Fruit fly (Drosophila melanogaster) whole organism, prepupa: ENCODE data around the gene MME1.

Experiments
- CG10669 ChIP-seq: fragments of 200-800 bp; sonication (Bioruptor generic); optimal IDR thresholded peaks from 3 replicates; lab custom pipeline; 2018; ENCODE audit warnings: missing biosample characterization, mild to moderate bottlenecking, missing genetic modification characterization, moderate library complexity
- CG11294 ChIP-seq: fragments of 200-800 bp; sonication (Bioruptor generic); IDR thresholded peaks from 2 replicates; pipeline ENCODE4 v1.3.6; 2022; ENCODE audit warnings: missing biosample characterization, missing genetic modification characterization
- CG11762 ChIP-seq: fragments of 200-800 bp; sonication (Bioruptor generic); optimal IDR thresholded peaks from 3 replicates; lab custom pipeline; 2016; ENCODE audit warnings: missing biosample characterization, missing genetic modification characterization; ENCODE audit not compliant: insufficient read depth
- CG15336 ChIP-seq: fragments of 200-800 bp; sonication (Bioruptor generic); IDR thresholded peaks from 2 replicates; pipeline ENCODE4 v1.3.6; 2022; ENCODE audit warnings: missing biosample characterization, missing genetic modification characterization
- CG1621 ChIP-seq: fragments of 200-800 bp; sonication (Bioruptor generic); optimal IDR thresholded peaks from 3 replicates; lab custom pipeline; 2018; ENCODE audit warnings: missing biosample characterization, mild to moderate bottlenecking, missing genetic modification characterization
- CG16779 ChIP-seq: fragments of 200-800 bp; sonication (Bioruptor generic); optimal IDR thresholded peaks from 3 replicates; lab custom pipeline; 2017; ENCODE audit warnings: missing biosample characterization, mild to moderate bottlenecking, missing genetic modification characterization
- CG3032 ChIP-seq: fragments of 200-800 bp; optimal IDR thresholded peaks from 2 replicates; lab custom pipeline; 2019; ENCODE audit warnings: missing biosample characterization, mild to moderate bottlenecking, missing genetic modification characterization, moderate library complexity
- CG31627 ChIP-seq: fragments of 200-800 bp; sonication (Bioruptor generic); optimal IDR thresholded peaks from 3 replicates; lab custom pipeline; 2016; ENCODE audit warnings: missing biosample characterization, missing genetic modification characterization
- CG32006 ChIP-seq: fragments of 200-800 bp; sonication (Bioruptor generic); optimal IDR thresholded peaks from 3 replicates; lab custom pipeline; 2017; ENCODE audit warnings: missing biosample characterization, mild to moderate bottlenecking, missing genetic modification characterization
- CG34406 ChIP-seq: fragments of 200-800 bp; sonication (Bioruptor generic); optimal IDR thresholded peaks from 3 replicates; lab custom pipeline; 2016; ENCODE audit warnings: missing biosample characterization, missing genetic modification characterization
- CG3919 ChIP-seq: fragments of 200-800 bp; sonication (Bioruptor generic); optimal IDR thresholded peaks from 3 replicates; lab custom pipeline; 2016; ENCODE audit warnings: missing biosample characterization, missing genetic modification characterization
- CG4318 ChIP-seq: fragments of 200-800 bp; sonication (Bioruptor generic); optimal IDR thresholded peaks from 3 replicates; lab custom pipeline; 2017; ENCODE audit warnings: missing biosample characterization, mild to moderate bottlenecking, missing genetic modification characterization
- CG6163 ChIP-seq: fragments of 200-800 bp; sonication (Bioruptor generic); IDR thresholded peaks from 3 replicates; pipeline ENCODE4 v1.3.6; 2022; ENCODE audit warnings: missing biosample characterization, missing genetic modification characterization
- CG6276 ChIP-seq: fragments of 200-800 bp; sonication (Bioruptor generic); optimal IDR thresholded peaks from 2 replicates; lab custom pipeline; 2017; ENCODE audit warnings: missing biosample characterization, mild to moderate bottlenecking, missing genetic modification characterization
- CG6792 ChIP-seq: fragments of 200-800 bp; sonication (Bioruptor generic); optimal IDR thresholded peaks from 3 replicates; lab custom pipeline; 2016; ENCODE audit warnings: missing biosample characterization, missing genetic modification characterization
- CG6808 ChIP-seq: fragments of 200-800 bp; sonication (Bioruptor generic); optimal IDR thresholded peaks from 3 replicates; lab custom pipeline; 2017; ENCODE audit warnings: missing biosample characterization, missing genetic modification characterization, mild to moderate bottlenecking, moderate library complexity, missing genetic modification reagents
- CG6854 ChIP-seq: fragments of 200-800 bp; sonication (Bioruptor generic); optimal IDR thresholded peaks from 2 replicates; lab custom pipeline; 2017; ENCODE audit warnings: missing biosample characterization, mild to moderate bottlenecking, missing genetic modification characterization
- CG7368 ChIP-seq: fragments of 200-800 bp; sonication (Bioruptor generic); optimal IDR thresholded peaks from 3 replicates; lab custom pipeline; 2016; ENCODE audit warnings: missing biosample characterization, missing genetic modification characterization
- CG8119 ChIP-seq: fragments of 200-800 bp; sonication (Bioruptor generic); IDR thresholded peaks from 3 replicates; pipeline ENCODE4 v1.3.6; 2022; ENCODE audit warnings: missing biosample characterization, missing genetic modification characterization
- CG8319 ChIP-seq: fragments of 200-800 bp; sonication (Bioruptor generic); optimal IDR thresholded peaks from 3 replicates; lab custom pipeline; 2016; ENCODE audit warnings: missing biosample characterization, missing genetic modification characterization
- CG9139 ChIP-seq: fragments of 200-800 bp; sonication (Bioruptor generic); optimal IDR thresholded peaks from 3 replicates; lab custom pipeline; 2017; ENCODE audit warnings: missing biosample characterization, mild to moderate bottlenecking, missing genetic modification characterization
- Eip75B ChIP-seq: fragments of 200-800 bp; sonication (Bioruptor generic); optimal IDR thresholded peaks from 3 replicates; lab custom pipeline; 2016; ENCODE audit warnings: missing biosample characterization, missing genetic modification characterization
- Eip78C ChIP-seq: fragments of 200-800 bp; sonication (Bioruptor generic); peaks from one replicate; lab custom pipeline; 2016; ENCODE audit warnings: missing biosample characterization, missing genetic modification characterization
- Ets21C ChIP-seq: fragments of 200-800 bp; sonication (Bioruptor generic); optimal IDR thresholded peaks from 3 replicates; lab custom pipeline; 2016; ENCODE audit warnings: missing biosample characterization, missing genetic modification characterization
- Ets96B ChIP-seq: fragments of 200-800 bp; optimal IDR thresholded peaks from 2 replicates; lab custom pipeline; 2019; ENCODE audit warnings: missing biosample characterization, mild to moderate bottlenecking, missing genetic modification characterization, moderate library complexity
- Gug ChIP-seq: fragments of 200-800 bp; sonication (Bioruptor generic); IDR thresholded peaks from 2 replicates; pipeline ENCODE4 v1.3.6; 2022; ENCODE audit warnings: missing biosample characterization, missing genetic modification characterization
- Hr39 ChIP-seq: fragments of 200-800 bp; sonication (Bioruptor generic); optimal IDR thresholded peaks from 2 replicates; lab custom pipeline; 2016; ENCODE audit warnings: missing biosample characterization, missing genetic modification characterization
- Hr4 ChIP-seq: fragments of 200-800 bp; sonication (Bioruptor generic); optimal IDR thresholded peaks from 3 replicates; lab custom pipeline; 2016; ENCODE audit warnings: missing biosample characterization, missing genetic modification characterization
- Lpt ChIP-seq: fragments of 200-800 bp; sonication (Bioruptor generic); optimal IDR thresholded peaks from 3 replicates; lab custom pipeline; 2016; ENCODE audit warnings: missing biosample characterization, missing genetic modification characterization
- Met ChIP-seq: fragments of 200-800 bp; sonication (Bioruptor generic); optimal IDR thresholded peaks from 3 replicates; lab custom pipeline; 2016; ENCODE audit warnings: missing biosample characterization, missing genetic modification characterization
- Smox ChIP-seq: fragments of 200-800 bp; sonication (Bioruptor generic); optimal IDR thresholded peaks from 3 replicates; lab custom pipeline; 2016; ENCODE audit warnings: missing biosample characterization, missing genetic modification characterization
- Sox102F ChIP-seq: fragments of 200-800 bp; sonication (Bioruptor generic); optimal IDR thresholded peaks from 2 replicates; lab custom pipeline; 2016; ENCODE audit warnings: missing biosample characterization, mild to moderate bottlenecking, missing genetic modification characterization
- Sox14 ChIP-seq: fragments of 200-800 bp; sonication (Bioruptor generic); optimal IDR thresholded peaks from 3 replicates; lab custom pipeline; 2016; ENCODE audit warnings: missing biosample characterization, missing genetic modification characterization
- achi ChIP-seq: fragments of 200-800 bp; sonication (Bioruptor generic); optimal IDR thresholded peaks from 3 replicates; lab custom pipeline; 2016; ENCODE audit warnings: missing biosample characterization, missing genetic modification characterization
- cyc ChIP-seq: fragments of 200-800 bp; sonication (Bioruptor generic); optimal IDR thresholded peaks from 3 replicates; lab custom pipeline; 2016; ENCODE audit warnings: missing biosample characterization, missing genetic modification characterization
- dac ChIP-seq: fragments of 200-800 bp; sonication (Bioruptor generic); optimal IDR thresholded peaks from 2 replicates; lab custom pipeline; 2017; ENCODE audit warnings: missing biosample characterization, mild to moderate bottlenecking, missing genetic modification characterization
- dsx ChIP-seq: fragments of 200-800 bp; optimal IDR thresholded peaks from 3 replicates; lab custom pipeline; 2019; ENCODE audit warnings: missing biosample characterization, mild to moderate bottlenecking, missing genetic modification characterization, moderate library complexity; ENCODE audit not compliant: poor library complexity, severe bottlenecking
- eg ChIP-seq: fragments of 200-800 bp; sonication (Bioruptor generic); IDR thresholded peaks from 3 replicates; pipeline ENCODE4 v1.3.6; 2022; ENCODE audit warnings: missing biosample characterization, missing genetic modification characterization
- esn ChIP-seq: fragments of 200-800 bp; sonication (Bioruptor generic); optimal IDR thresholded peaks from 2 replicates; lab custom pipeline; 2016; ENCODE audit warnings: missing biosample characterization, mild to moderate bottlenecking, missing genetic modification characterization, moderate library complexity
- fd59A ChIP-seq: fragments of 200-800 bp; sonication (Bioruptor generic); optimal IDR thresholded peaks from 2 replicates; lab custom pipeline; 2017; ENCODE audit warnings: missing biosample characterization, mild to moderate bottlenecking, missing genetic modification characterization, missing genetic modification reagents
- lz ChIP-seq: fragments of 200-800 bp; sonication (Bioruptor generic); optimal IDR thresholded peaks from 3 replicates; lab custom pipeline; 2016; ENCODE audit warnings: missing biosample characterization, missing genetic modification characterization
- net ChIP-seq: fragments of 200-800 bp; sonication (Bioruptor generic); optimal IDR thresholded peaks from 3 replicates; lab custom pipeline; 2016; ENCODE audit warnings: missing biosample characterization, missing genetic modification characterization
- salr ChIP-seq, 2 experiments: fragments of 200-800 bp; sonication (Bioruptor generic); optimal IDR thresholded peaks; 3 replicates each; lab custom pipeline; 2016 to 2018; ENCODE audit warnings: missing biosample characterization in 2 of 2, missing genetic modification characterization in 2 of 2, mild to moderate bottlenecking in 1 of 2
- ss ChIP-seq, 2 experiments: fragments of 200-800 bp; sonication (Bioruptor generic); optimal IDR thresholded peaks; 2 replicates in 1 of 2; 3 replicates in 1 of 2; lab custom pipeline; 2017 to 2018; ENCODE audit warnings: mild to moderate bottlenecking in 2 of 2, missing biosample characterization in 2 of 2, missing genetic modification characterization in 2 of 2, moderate library complexity in 1 of 2
- svp ChIP-seq: fragments of 200-800 bp; sonication (Bioruptor generic); peaks from one replicate; lab custom pipeline; 2016; ENCODE audit warnings: missing biosample characterization, missing genetic modification characterization
- topi ChIP-seq: fragments of 200-800 bp; sonication (Bioruptor generic); optimal IDR thresholded peaks from 3 replicates; lab custom pipeline; 2016; ENCODE audit warnings: missing biosample characterization, missing genetic modification characterization
- vri ChIP-seq: fragments of 200-800 bp; sonication (Bioruptor generic); optimal IDR thresholded peaks from 3 replicates; lab custom pipeline; 2016; ENCODE audit warnings: missing biosample characterization, mild to moderate bottlenecking, missing genetic modification characterization

Gene MME1

dm6 chr2L:7073011-7073410 lies 45.7 kb downstream of the MME1 start (continued):
- TF ChIP-seq CG7368 (GFP tag; lab: Kevin White, UChicago), result peak; percentile 1
- TF ChIP-seq CG32006 (GFP tag; lab: Kevin White, UChicago), result peak; percentile 80
- peak; percentile 26 for TF ChIP-seq topi (GFP tag; lab: Kevin White, UChicago)
- TF ChIP-seq ss (GFP tag; optimal IDR thresholded peaks at IDR 0.05; lab: Kevin White, UChicago), result no peak
- peak; percentile 53 for TF ChIP-seq CG6276 (GFP tag; lab: Kevin White, UChicago)
- no peak for TF ChIP-seq fd59A (GFP tag; lab: Kevin White, UChicago)
- no peak for TF ChIP-seq CG6854
- no peak for TF ChIP-seq vri
- peak; percentile 3 for TF ChIP-seq Smox (GFP tag; lab: Kevin White, UChicago)
- peak; percentile 14 for TF ChIP-seq CG31627
- peak; percentile 81 for TF ChIP-seq Hr4 (GFP tag; lab: Kevin White, UChicago)
- peak in 1 of 2 experiments; percentile 46 for TF ChIP-seq salr (GFP tag; optimal IDR thresholded peaks at IDR 0.05; lab: Kevin White, UChicago)
- TF ChIP-seq eg, result peak; percentile 82
- no peak for TF ChIP-seq Met (GFP tag; lab: Kevin White, UChicago)

DNA sequence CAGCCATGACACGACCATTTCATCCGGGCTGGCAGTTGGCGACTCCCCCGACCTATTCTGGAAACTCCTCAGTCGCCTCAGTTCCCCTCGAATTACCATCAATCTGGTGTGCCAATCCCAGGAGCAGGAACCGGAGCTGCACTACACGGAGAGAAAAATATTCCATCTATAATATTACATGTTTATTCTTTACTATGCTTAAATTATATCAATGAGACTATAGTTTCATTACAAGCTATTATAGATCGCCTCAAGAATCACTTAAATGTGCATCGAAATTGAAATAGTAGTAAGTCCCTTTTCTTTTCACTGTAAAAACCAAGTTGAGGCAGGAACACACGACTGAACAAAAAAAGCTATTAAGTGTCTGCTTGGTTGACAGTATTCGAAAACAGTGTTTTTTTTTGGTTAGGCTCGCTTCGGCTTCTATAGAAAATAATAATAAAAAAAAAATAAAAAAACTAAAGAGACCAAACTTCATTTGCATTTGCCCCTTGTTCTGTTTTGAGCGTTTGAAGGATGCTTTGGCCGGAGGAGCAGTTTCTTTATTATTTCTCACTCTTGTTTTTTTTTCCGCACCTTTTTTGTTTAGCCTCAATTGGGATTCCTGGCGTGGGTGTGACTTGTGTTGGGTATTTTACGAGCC lies 48.9 kb downstream of the MME1 start:
- TF ChIP-seq dac (GFP tag; lab: Kevin White, UChicago) (peak; percentile 36), CG8319 (GFP tag; lab: Kevin White, UChicago) (peak; percentile 55), Ets96B (tag; lab: Kevin White, UChicago) (peak; percentile 94), achi (peak; percentile 83), CG8119 (GFP tag; lab: Robert Waterston, UW) (peak; percentile 81), Hr4 (GFP tag; lab: Kevin White, UChicago) (peak; percentile 72), eg (peak; percentile 75), topi (GFP tag; lab: Kevin White, UChicago) (peak; percentile 60), net (peak; percentile 82), CG3032 (peak; percentile 89), CG9139 (GFP tag; lab: Kevin White, UChicago) (peak; percentile 90), CG11762 (GFP tag; lab: Kevin White, UChicago) (peak; percentile 54), CG6792 (GFP tag; lab: Kevin White, UChicago) (peak; percentile 78), svp (GFP tag; lab: Kevin White, UChicago) (peak; percentile 71), fd59A (GFP tag; lab: Kevin White, UChicago) (peak; percentile 89), CG6163 (peak; percentile 94), Hr39 (GFP tag; lab: Kevin White, UChicago) (peak; percentile 45), dsx (GFP tag; lab: Kevin White, UChicago) (peak; percentile 93), CG34406 (GFP tag; lab: Kevin White, UChicago) (peak; percentile 72), Eip75B (GFP tag; lab: Kevin White, UChicago) (peak; percentile 85), CG4318 (peak; percentile 60), lz (peak; percentile 61), CG6854 (no peak), CG6276 (GFP tag; lab: Kevin White, UChicago) (peak; percentile 44), Met (GFP tag; lab: Kevin White, UChicago) (peak; percentile 47), CG15336 (GFP tag; lab: Robert Waterston, UW) (peak; percentile 80), CG32006 (GFP tag; lab: Kevin White, UChicago) (peak; percentile 80), Sox14 (GFP tag; lab: Kevin White, UChicago) (peak; percentile 82), CG16779 (tag; lab: Kevin White, UChicago) (peak; percentile 66), Gug (peak; percentile 69; the same call in 1 of the 2 replicates), CG11294 (GFP tag; lab: Robert Waterston, UW) (peak; percentile 52; the same call in 1 of the 2 replicates), CG6808 (GFP tag; lab: Kevin White, UChicago) (peak; percentile 88), CG3919 (GFP tag; lab: Kevin White, UChicago) (peak; percentile 84), Eip78C (GFP tag; lab: Kevin White, UChicago) (peak; percentile 96), cyc (GFP tag; lab: Kevin White, UChicago) (peak; percentile 44), esn (GFP tag; lab: Kevin White, UChicago) (peak; percentile 65), salr (GFP tag; optimal IDR thresholded peaks at IDR 0.05; lab: Kevin White, UChicago) (peak; percentile 73 to 89), CG1621 (peak; percentile 92), Sox102F (GFP tag; lab: Kevin White, UChicago) (peak; percentile 32), Ets21C (peak; percentile 30), vri (peak; percentile 12), Lpt (GFP tag; lab: Kevin White, UChicago) (peak; percentile 68), Smox (GFP tag; lab: Kevin White, UChicago) (peak; percentile 42), CG10669 (peak; percentile 89)
